Worm (Caenorhabditis elegans): ENCODE measurements around the gene Y4C6B.1.

DNA sequence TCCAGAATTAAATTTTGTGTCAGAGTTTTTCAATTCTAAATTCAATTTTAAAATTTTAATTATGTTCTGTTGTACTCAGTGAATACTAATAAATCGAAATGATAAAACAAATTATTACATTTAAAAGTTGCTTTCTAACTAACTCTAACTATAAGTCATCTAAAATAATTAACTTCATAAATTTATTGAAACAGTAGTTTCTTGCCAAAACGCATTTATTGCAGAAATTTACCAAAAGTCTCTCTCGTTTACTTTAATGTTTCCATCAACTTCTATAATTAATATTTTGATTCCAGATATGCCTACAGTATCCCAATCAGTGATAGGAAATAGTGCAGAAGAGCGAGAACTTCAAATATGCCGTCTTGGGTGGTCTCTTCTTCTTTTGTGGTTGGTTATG is 46.3 kb downstream of the Y4C6B.1 start, which contains the start of gene ZK616.1:
- TF ChIP-seq cnd-1 (tag; optimal IDR thresholded peaks at IDR 0.05) (no peak), elt-3 (tag; optimal IDR thresholded peaks at IDR 0.05) (no peak), nhr-28 (tag; optimal IDR thresholded peaks at IDR 0.05) (no peak), nhr-237 (tag; optimal IDR thresholded peaks at IDR 0.05) (no peak), ces-1 (GFP tag; optimal IDR thresholded peaks at IDR 0.05) (no peak), snpc-4 (tag; optimal IDR thresholded peaks at IDR 0.05) (no peak), nhr-76 (tag; optimal IDR thresholded peaks at IDR 0.05) (no peak), nhr-12 (tag; optimal IDR thresholded peaks at IDR 0.05) (no peak)
